Worm (Caenorhabditis elegans) whole organism, L4 larva: ENCODE measurements around the gene srw-77.
A peak's percentile ranks its signal among the peaks of the same experiment; 100 is the strongest.
"Not testable (repeated sequence)": the region's sequence is repeated elsewhere in the genome, so short reads cannot be mapped to it uniquely, and the experiment has no call there.

Experiments
- F10B5.3 ChIP-seq: sonication (generic microtip); optimal IDR thresholded peaks from 2 replicates; lab custom pipeline; 2016; ENCODE audit warnings: mild to moderate bottlenecking, missing genetic modification characterization, missing compliant biosample characterization
- F37D6.2 ChIP-seq: sonication (generic microtip); optimal IDR thresholded peaks from 2 replicates; lab custom pipeline; 2016; ENCODE audit warnings: mild to moderate bottlenecking, missing genetic modification characterization, missing compliant biosample characterization
- R02D3.7 ChIP-seq: fragments of 150-350 bp; sonication (generic microtip); optimal IDR thresholded peaks from 3 replicates; lab custom pipeline; 2014; ENCODE audit warnings: missing biosample characterization, missing genetic modification characterization
- T20F7.1 ChIP-seq: fragments of 200-800 bp; sonication (Bioruptor generic); optimal IDR thresholded peaks from 2 replicates; lab custom pipeline; 2018; ENCODE audit warnings: mild to moderate bottlenecking, missing genetic modification characterization, missing compliant biosample characterization
- Y5F2A.4 ChIP-seq: fragments of 200-800 bp; sonication (Bioruptor generic); optimal IDR thresholded peaks from 2 replicates; lab custom pipeline; 2018; ENCODE audit warnings: mild to moderate bottlenecking, missing genetic modification characterization, missing compliant biosample characterization
- aha-1 ChIP-seq: fragments of 150-350 bp; peaks from one replicate; lab custom pipeline; 2014; ENCODE audit warnings: missing biosample characterization, missing genetic modification characterization
- ama-1 ChIP-seq: fragments of 150-350 bp; optimal IDR thresholded peaks from 2 replicates; lab custom pipeline; 2014; ENCODE audit warnings: inconsistent platforms, mixed read lengths
- arid-1 ChIP-seq: fragments of 200-800 bp; sonication (Bioruptor generic); conservative IDR thresholded peaks from 2 replicates; pipeline ENCODE4 v1.3.6; 2022; ENCODE audit warnings: missing genetic modification reagents, missing genetic modification characterization, missing compliant biosample characterization
- ces-1 ChIP-seq: fragments of 150-350 bp; sonication (generic microtip); optimal IDR thresholded peaks from 4 replicates; lab custom pipeline; 2014; ENCODE audit warnings: missing biosample characterization, missing genetic modification reagents, missing genetic modification characterization
- cey-2 ChIP-seq: sonication (generic microtip); optimal IDR thresholded peaks from 3 replicates; lab custom pipeline; 2017; ENCODE audit warnings: missing genetic modification characterization, mild to moderate bottlenecking, missing compliant biosample characterization, antibody characterized with exemption, borderline replicate concordance; ENCODE audit not compliant: insufficient read depth
- daf-16 ChIP-seq, 3 experiments: sonication (generic microtip); optimal IDR thresholded peaks; 2 replicates each; lab custom pipeline; 2016 to 2017; ENCODE audit warnings: missing genetic modification characterization in 3 of 3, missing genetic modification reagents in 3 of 3, mild to moderate bottlenecking in 2 of 3, missing compliant biosample characterization in 2 of 3, missing biosample characterization in 1 of 3, moderate library complexity in 1 of 3
- daf-19 ChIP-seq: fragments of 200-800 bp; sonication (Bioruptor generic); conservative IDR thresholded peaks from 2 replicates; pipeline ENCODE4 v1.3.6; 2022; ENCODE audit warnings: missing genetic modification characterization, missing compliant biosample characterization
- dmd-6 ChIP-seq: fragments of 200-800 bp; sonication (Bioruptor generic); IDR thresholded peaks from 2 replicates; pipeline ENCODE4 v1.3.6; 2022; ENCODE audit warnings: missing genetic modification reagents, missing genetic modification characterization, missing compliant biosample characterization
- dve-1 ChIP-seq: sonication (generic microtip); optimal IDR thresholded peaks from 2 replicates; lab custom pipeline; 2017; ENCODE audit warnings: antibody characterized with exemption, mild to moderate bottlenecking, missing genetic modification characterization, missing compliant biosample characterization; ENCODE audit not compliant: insufficient read depth
- hlh-11 ChIP-seq: fragments of 200-800 bp; sonication (Bioruptor generic); optimal IDR thresholded peaks from 2 replicates; lab custom pipeline; 2018; ENCODE audit warnings: mild to moderate bottlenecking, missing genetic modification characterization, missing compliant biosample characterization
- hlh-30 ChIP-seq: sonication (generic microtip); optimal IDR thresholded peaks from 2 replicates; lab custom pipeline; 2017; ENCODE audit warnings: antibody characterized with exemption, mild to moderate bottlenecking, missing genetic modification characterization, missing compliant biosample characterization; ENCODE audit not compliant: insufficient read depth
- lin-1 ChIP-seq: fragments of 200-800 bp; sonication (Bioruptor generic); IDR thresholded peaks from 2 replicates; pipeline ENCODE4 v1.3.6; 2022; ENCODE audit warnings: missing genetic modification reagents, missing genetic modification characterization, missing compliant biosample characterization
- lin-39 ChIP-seq: fragments of 150-350 bp; optimal IDR thresholded peaks from 2 replicates; lab custom pipeline; 2014; ENCODE audit warnings: missing biosample characterization, missing genetic modification reagents, missing genetic modification characterization
- lsy-2 ChIP-seq, 2 experiments: fragments of 150-350 bp in 1 of 2; sonication (generic microtip) in 1 of 2; optimal IDR thresholded peaks; 2 replicates each; lab custom pipeline; 2014 to 2017; ENCODE audit warnings: missing biosample characterization in 2 of 2, missing genetic modification characterization in 2 of 2
- madf-9 ChIP-seq: fragments of 200-800 bp; sonication (Bioruptor generic); conservative IDR thresholded peaks from 2 replicates; pipeline ENCODE4 v1.3.6; 2022; ENCODE audit warnings: missing genetic modification reagents, missing genetic modification characterization, missing compliant biosample characterization
- mdl-1 ChIP-seq, 2 experiments: fragments of 150-350 bp in 1 of 2; sonication (generic microtip) in 1 of 2; optimal IDR thresholded peaks; 2 replicates each; lab custom pipeline; 2014 to 2017; ENCODE audit warnings: missing biosample characterization in 2 of 2, missing genetic modification characterization in 2 of 2
- mdt-29 ChIP-seq: fragments of 200-800 bp; sonication (Bioruptor generic); IDR thresholded peaks from 2 replicates; pipeline ENCODE4 v1.3.6; 2022; ENCODE audit warnings: missing genetic modification reagents, missing genetic modification characterization, missing compliant biosample characterization
- mes-2 ChIP-seq: sonication (generic microtip); optimal IDR thresholded peaks from 2 replicates; lab custom pipeline; 2016; ENCODE audit warnings: missing genotype, mild to moderate bottlenecking, missing genetic modification characterization, missing compliant biosample characterization; ENCODE audit not compliant: poor library complexity, severe bottlenecking
- nhr-102 ChIP-seq: sonication (generic microtip); optimal IDR thresholded peaks from 2 replicates; lab custom pipeline; 2016; ENCODE audit warnings: mild to moderate bottlenecking, missing genetic modification characterization, moderate library complexity, missing compliant biosample characterization
- nhr-11 ChIP-seq: fragments of 150-350 bp; optimal IDR thresholded peaks from 2 replicates; lab custom pipeline; 2014; ENCODE audit warnings: missing biosample characterization, missing genetic modification characterization
- nhr-111 ChIP-seq: fragments of 200-800 bp; sonication (Bioruptor generic); optimal IDR thresholded peaks from 2 replicates; lab custom pipeline; 2018; ENCODE audit warnings: mild to moderate bottlenecking, missing genetic modification characterization, missing compliant biosample characterization
- nhr-28 ChIP-seq: fragments of 150-350 bp; optimal IDR thresholded peaks from 2 replicates; lab custom pipeline; 2014; ENCODE audit warnings: missing biosample characterization, missing genetic modification characterization
- nhr-42 ChIP-seq: fragments of 200-800 bp; sonication (Bioruptor generic); IDR thresholded peaks from 2 replicates; pipeline ENCODE4 v1.3.6; 2022; ENCODE audit warnings: missing genetic modification characterization, missing compliant biosample characterization
- nhr-48 ChIP-seq: sonication (generic microtip); optimal IDR thresholded peaks from 2 replicates; lab custom pipeline; 2016; ENCODE audit warnings: mild to moderate bottlenecking, missing genetic modification characterization, missing compliant biosample characterization
- pha-4 ChIP-seq, 2 experiments: fragments of 150-350 bp in 1 of 2; fragments of 200-800 bp in 1 of 2; sonication (Bioruptor generic) in 1 of 2; IDR thresholded peaks in 1 of 2; optimal IDR thresholded peaks in 1 of 2; 2 replicates each; pipeline versions ENCODE4 v1.3.6 to Lab custom; 2014 to 2022; ENCODE audit warnings: missing genetic modification characterization in 2 of 2, missing genetic modification reagents in 2 of 2, missing biosample characterization in 1 of 2, missing compliant biosample characterization in 1 of 2
- php-3 ChIP-seq: fragments of 200-800 bp; sonication (Bioruptor generic); IDR thresholded peaks from 2 replicates; pipeline ENCODE4 v1.3.6; 2022; ENCODE audit warnings: missing genetic modification reagents, missing genetic modification characterization, missing compliant biosample characterization
- pqm-1 ChIP-seq: sonication (generic microtip); optimal IDR thresholded peaks from 2 replicates; lab custom pipeline; 2017; ENCODE audit warnings: missing biosample characterization, missing genetic modification characterization
- sdz-12 ChIP-seq: fragments of 200-800 bp; sonication (Bioruptor generic); optimal IDR thresholded peaks from 2 replicates; lab custom pipeline; 2018; ENCODE audit warnings: mild to moderate bottlenecking, missing genetic modification characterization, missing compliant biosample characterization
- snpc-4 ChIP-seq: fragments of 150-350 bp; optimal IDR thresholded peaks from 2 replicates; lab custom pipeline; 2014; ENCODE audit warnings: missing biosample characterization, missing genetic modification characterization
- tra-1 ChIP-seq: fragments of 200-800 bp; sonication (Bioruptor generic); IDR thresholded peaks from 2 replicates; pipeline ENCODE4 v1.3.6; 2022; ENCODE audit warnings: missing genetic modification reagents, missing genetic modification characterization, missing compliant biosample characterization
- unc-130 ChIP-seq: sonication (generic microtip); optimal IDR thresholded peaks from 2 replicates; lab custom pipeline; 2016; ENCODE audit warnings: missing genetic modification reagents, missing genetic modification characterization, missing compliant biosample characterization
- unc-62 ChIP-seq, 3 experiments: fragments of 150-350 bp in 1 of 3; sonication (generic microtip); optimal IDR thresholded peaks in 2 of 3; peaks in 1 of 3; 1 replicate in 1 of 3; 2 replicates in 2 of 3; lab custom pipeline; 2014 to 2017; ENCODE audit warnings: missing biosample characterization in 3 of 3, missing genetic modification characterization in 3 of 3, missing genetic modification reagents in 3 of 3, missing genotype in 1 of 3
- vab-7 ChIP-seq: fragments of 200-800 bp; sonication (Bioruptor generic); IDR thresholded peaks from 2 replicates; pipeline ENCODE4 v1.3.6; 2022; ENCODE audit warnings: missing genetic modification reagents, missing genetic modification characterization, missing compliant biosample characterization
- zag-1 ChIP-seq: fragments of 150-350 bp; optimal IDR thresholded peaks from 2 replicates; lab custom pipeline; 2014; ENCODE audit warnings: missing biosample characterization, missing genetic modification characterization

srw-77 gene

DNA sequence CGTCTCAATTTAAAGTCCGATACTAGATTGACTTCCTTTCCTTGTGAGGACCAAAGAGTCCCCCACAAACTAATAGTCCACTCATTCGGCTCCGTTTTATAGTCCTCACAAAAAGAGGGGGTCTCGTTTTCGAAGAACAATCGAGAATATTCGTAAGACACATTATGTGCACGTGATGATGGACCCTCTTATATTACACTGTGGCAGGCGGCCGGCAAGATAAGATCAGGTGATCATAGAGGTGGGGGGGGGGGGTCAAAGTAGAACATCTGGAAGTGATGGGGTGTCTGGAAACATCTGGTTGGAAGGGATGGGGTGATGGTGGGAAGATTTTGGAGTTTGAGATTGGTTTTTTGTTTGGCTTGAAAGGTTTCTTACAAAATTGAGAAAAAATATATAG, 45.0 kb downstream of the srw-77 start:
- 0 out of 2 replicates have a peak, but pooled peaks have one; percentile 35 for TF ChIP-seq tra-1 (GFP tag; lab: Robert Waterston, UW)
- peak; percentile 95 for TF ChIP-seq mdt-29 (GFP tag; lab: Robert Waterston, UW)
- TF ChIP-seq dve-1 (tag; lab: Kevin White, UChicago) = peak; percentile 38
- TF ChIP-seq dmd-6 = peak; percentile 14; the same call in 1 of the 2 replicates
- no peak for TF ChIP-seq lsy-2 (tag; optimal IDR thresholded peaks at IDR 0.05; lab: Kevin White, UChicago)
- TF ChIP-seq lin-39 = no peak
- no peak for TF ChIP-seq madf-9 (GFP tag; lab: Robert Waterston, UW)
- peak; percentile 66 for TF ChIP-seq hlh-11 (tag; lab: Kevin White, UChicago)
- no peak for TF ChIP-seq R02D3.7
- no peak for TF ChIP-seq nhr-42 (GFP tag; lab: Robert Waterston, UW)
- peak; percentile 1 for TF ChIP-seq aha-1 (tag; lab: Kevin White, UChicago)
- TF ChIP-seq hlh-30 = peak; percentile 64

DNA sequence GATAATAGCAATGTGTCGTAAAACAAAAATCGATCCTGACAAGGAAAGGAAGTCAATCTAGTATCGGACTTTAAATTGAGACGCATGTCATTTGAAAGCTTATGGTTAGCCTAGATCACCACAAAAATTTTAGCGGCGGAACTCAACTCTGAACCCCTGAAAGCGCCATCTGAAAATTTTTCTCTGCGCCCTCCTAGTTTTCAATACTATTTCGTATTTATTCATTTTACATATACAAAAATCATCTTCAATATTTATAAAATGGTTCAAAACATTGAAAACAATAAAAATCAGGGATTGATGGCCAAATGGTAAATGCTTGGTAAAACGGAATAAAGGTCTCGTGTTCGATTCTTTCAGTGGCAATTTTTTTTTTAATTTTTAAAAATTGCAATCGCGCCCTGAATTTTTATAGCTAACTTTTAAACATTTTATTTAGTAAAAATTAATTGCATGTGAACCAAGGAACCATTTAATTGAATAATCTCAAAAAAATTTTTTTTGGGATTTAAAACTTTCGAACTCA, 46.1 kb downstream of the srw-77 start:
- peak; percentile 14; the same call in 1 of the 2 replicates for TF ChIP-seq pha-4 (GFP tag; IDR thresholded peaks at IDR 0.05; lab: Robert Waterston, UW)
- not testable (repeated sequence) for TF ChIP-seq pha-4 (tag; optimal IDR thresholded peaks at IDR 0.05; lab: Kevin White, UChicago)
- TF ChIP-seq arid-1 (GFP tag; lab: Robert Waterston, UW) = 0 out of 2 replicates have a peak, but pooled peaks have one; percentile 16
- TF ChIP-seq, all 104 proteins: peak for 2; not testable (repeated sequence) for 102

DNA sequence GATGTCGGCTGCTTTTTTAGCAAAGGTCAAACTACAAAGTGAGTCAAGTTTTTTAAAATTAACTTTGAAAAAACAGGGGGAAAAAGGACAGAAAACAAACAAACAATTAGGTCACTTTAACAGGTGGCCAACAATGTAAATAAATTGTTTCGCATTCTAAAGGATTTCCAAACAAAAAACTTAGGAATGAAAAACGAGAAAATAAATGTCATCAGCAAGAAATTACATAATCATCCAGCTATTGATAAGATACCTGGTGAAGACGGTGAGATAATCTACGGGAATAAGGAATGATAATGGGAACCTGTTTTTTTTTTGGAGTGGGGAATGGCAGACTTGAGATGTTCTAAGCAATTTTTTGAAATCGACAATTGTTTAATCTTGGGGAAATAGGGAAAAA, 47.4 kb downstream of the srw-77 start:
- TF ChIP-seq sdz-12 (GFP tag; lab: Kevin White, UChicago) (no peak), snpc-4 (tag; lab: Kevin White, UChicago) (no peak), mdt-29 (GFP tag; lab: Robert Waterston, UW) (no peak), cey-2 (tag; lab: Kevin White, UChicago) (no peak), aha-1 (tag; lab: Kevin White, UChicago) (peak; percentile 52), unc-130 (GFP tag; lab: Kevin White, UChicago) (no peak)

DNA sequence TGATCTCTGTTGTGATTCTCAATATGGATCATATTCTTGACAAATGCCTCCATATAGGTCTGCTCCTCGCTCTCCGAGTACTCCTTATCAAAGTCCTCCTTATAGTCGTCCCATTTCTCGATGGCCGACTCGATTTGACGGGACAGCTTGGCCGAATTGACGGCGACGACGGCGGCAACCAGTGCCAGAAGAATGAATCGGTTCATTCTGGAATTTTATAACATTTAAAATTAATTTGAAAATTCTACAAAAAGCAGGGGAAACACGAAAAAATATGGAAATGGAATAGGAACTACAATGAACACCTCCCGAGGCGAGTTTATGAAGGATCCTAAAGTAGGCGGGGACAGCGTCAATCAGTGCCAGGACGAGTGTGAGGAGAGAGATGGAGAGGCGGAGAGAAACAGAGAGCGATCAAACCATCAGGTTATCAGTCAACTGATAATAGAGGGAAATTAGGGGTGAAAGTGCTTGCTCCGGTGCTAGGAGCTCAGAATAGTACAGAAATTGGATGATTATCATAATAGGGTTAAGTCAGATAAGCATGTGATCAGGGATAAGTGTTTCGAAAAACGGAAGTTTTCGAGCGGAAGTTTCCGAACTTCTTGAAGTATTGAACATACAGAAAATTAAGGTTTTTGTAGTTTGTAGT, 48.2 kb downstream of the srw-77 start, which contains the start of gene cpl-1:
Gene cpl-1 (minus strand): TSS at position 207 of the 652 bp plus-strand sequence.
- TF ChIP-seq tra-1 (GFP tag; lab: Robert Waterston, UW) (peak; percentile 57), pqm-1 (tag; lab: Kevin White, UChicago) (peak; percentile 9), T20F7.1 (GFP tag; lab: Kevin White, UChicago) (peak; percentile 5), sdz-12 (GFP tag; lab: Kevin White, UChicago) (no peak), F10B5.3 (tag; lab: Kevin White, UChicago) (no peak), F37D6.2 (tag; lab: Kevin White, UChicago) (no peak), mes-2 (tag; lab: Kevin White, UChicago) (peak; percentile 3), lin-1 (GFP tag; lab: Robert Waterston, UW) (peak; percentile 40; the same call in 1 of the 2 replicates), dve-1 (tag; lab: Kevin White, UChicago) (peak; percentile 84), daf-19 (GFP tag; lab: Robert Waterston, UW) (peak; percentile 48; the same call in 1 of the 2 replicates), vab-7 (GFP tag; lab: Robert Waterston, UW) (no peak), ces-1 (no peak), zag-1 (no peak), hlh-30 (peak; percentile 59), dmd-6 (peak; percentile 73), nhr-42 (GFP tag; lab: Robert Waterston, UW) (no peak), daf-16 (GFP tag; optimal IDR thresholded peaks at IDR 0.05; lab: Kevin White, UChicago) (peak in 1 of 2 experiments; percentile 47), daf-16 (tag; optimal IDR thresholded peaks at IDR 0.05; lab: Kevin White, UChicago) (peak; percentile 89), unc-62 (GFP tag; optimal IDR thresholded peaks at IDR 0.05 in 1 of 2; lab: Kevin White, UChicago) (peak in 1 of 2 experiments; percentile 73), unc-62 (tag; optimal IDR thresholded peaks at IDR 0.05; lab: Kevin White, UChicago) (no peak), php-3 (GFP tag; lab: Robert Waterston, UW) (peak; percentile 58; the same call in 1 of the 2 replicates), nhr-28 (tag; lab: Kevin White, UChicago) (peak; percentile 63), nhr-111 (GFP tag; lab: Kevin White, UChicago) (peak; percentile 10), aha-1 (tag; lab: Kevin White, UChicago) (peak; percentile 93), nhr-48 (tag; lab: Kevin White, UChicago) (peak; percentile 47), mdl-1 (tag; optimal IDR thresholded peaks at IDR 0.05; lab: Kevin White, UChicago) (no peak), nhr-11 (tag; lab: Kevin White, UChicago) (peak; percentile 17), ama-1 (lab: Kevin White, UChicago) (peak; percentile 79), nhr-102 (tag; lab: Kevin White, UChicago) (peak; percentile 51), Y5F2A.4 (GFP tag; lab: Kevin White, UChicago) (no peak), hlh-11 (tag; lab: Kevin White, UChicago) (peak; percentile 74)
